Worm (Caenorhabditis elegans): ENCODE data around the gene ubl-1.

ubl-1 gene

DNA sequence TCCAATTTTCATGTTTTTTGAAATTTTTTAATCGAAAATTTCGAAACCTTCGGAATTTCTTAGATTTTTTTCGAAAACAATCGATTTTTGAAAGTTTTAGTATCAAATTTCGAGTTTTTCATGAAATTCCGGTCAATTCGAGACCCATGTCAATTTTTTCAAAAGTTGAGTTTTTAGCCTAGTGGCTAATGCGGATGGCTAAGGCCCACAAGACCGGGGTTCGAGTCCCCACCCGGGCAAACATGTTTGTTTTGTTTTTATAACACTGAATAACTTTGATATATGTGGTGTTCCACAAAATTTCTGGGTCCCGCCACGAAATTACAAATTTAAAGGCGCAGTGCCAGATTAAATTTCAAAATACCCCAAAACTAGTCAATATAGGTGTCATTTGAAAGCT is 31.3 kb downstream of the ubl-1 start:
- no peak for TF ChIP-seq W03F9.2 (tag; optimal IDR thresholded peaks at IDR 0.05)
- no peak for TF ChIP-seq dao-5 (tag; optimal IDR thresholded peaks at IDR 0.05)
- no peak for TF ChIP-seq him-1 (tag; optimal IDR thresholded peaks at IDR 0.05)

- TF ChIP-seq him-1 (tag; optimal IDR thresholded peaks at IDR 0.05): no peak
- no peak for TF ChIP-seq W03F9.2 (tag; optimal IDR thresholded peaks at IDR 0.05)
- TF ChIP-seq dao-5 (tag; optimal IDR thresholded peaks at IDR 0.05): no peak
Measured at ce11 chrIII:3100124-3100523, 32.0 kb downstream of the ubl-1 start.

DNA sequence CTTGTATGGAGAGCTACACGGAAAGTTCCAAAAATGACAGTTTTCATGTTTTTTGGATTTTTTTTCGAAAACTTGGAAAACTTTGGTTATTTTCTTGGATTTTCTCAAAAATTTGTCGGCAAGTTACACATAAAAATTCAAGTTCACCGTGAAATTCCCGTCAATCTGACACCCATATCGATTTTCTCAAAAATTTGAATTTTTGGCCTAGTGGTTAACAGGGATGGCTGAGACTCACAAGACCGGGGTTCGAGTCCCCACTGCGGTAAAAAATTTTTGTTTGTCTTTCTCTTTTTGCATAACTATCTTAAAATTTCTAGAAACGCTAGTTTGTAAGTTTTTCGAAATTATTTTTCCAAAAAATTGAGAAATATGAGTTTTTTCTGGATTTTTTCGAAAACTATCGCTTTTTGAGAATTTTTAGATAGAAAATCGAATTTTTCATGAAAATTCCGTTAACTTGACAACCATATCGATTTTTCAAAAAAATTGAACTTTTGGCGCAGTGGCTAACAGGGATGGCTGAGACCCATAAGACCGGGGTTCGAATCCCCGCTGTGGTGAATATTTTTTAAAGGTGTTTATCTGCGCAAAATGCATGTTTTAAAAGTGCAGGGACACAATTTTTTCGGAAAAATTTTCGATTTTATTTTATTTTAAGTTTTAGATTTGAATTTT is 32.6 kb downstream of the ubl-1 start:
- TF ChIP-seq dao-5 (tag; optimal IDR thresholded peaks at IDR 0.05) (no peak), him-1 (tag; optimal IDR thresholded peaks at IDR 0.05) (no peak), W03F9.2 (tag; optimal IDR thresholded peaks at IDR 0.05) (no peak)

DNA sequence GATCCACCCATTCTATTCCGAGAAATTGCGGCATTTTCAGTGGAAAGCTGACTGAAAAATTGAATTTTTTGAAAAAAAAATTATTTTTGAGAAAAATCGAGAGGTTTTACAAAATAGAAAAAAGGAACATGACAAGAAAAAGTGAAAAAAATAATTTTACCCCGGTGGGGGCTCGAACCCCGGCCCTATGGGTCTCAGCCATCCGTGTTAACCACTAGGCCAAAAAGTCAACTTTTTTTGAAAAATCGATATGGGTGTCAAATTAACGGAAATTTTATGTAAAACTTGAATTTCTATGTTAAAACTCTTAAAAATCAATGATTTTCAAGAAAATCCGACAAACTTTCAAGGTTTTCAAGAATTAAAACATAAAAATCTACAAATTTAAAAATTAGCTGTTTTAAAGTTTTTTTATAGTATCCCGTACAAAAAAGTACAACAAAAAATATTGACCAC is 35.8 kb downstream of the ubl-1 start, which contains the start of gene Y53G8B.2:
Y53G8B.2 (minus strand) TSS at position 51 of the 456 bp plus-strand sequence.
- TF ChIP-seq him-1 (tag; optimal IDR thresholded peaks at IDR 0.05): no peak
- no peak for TF ChIP-seq dao-5 (tag; optimal IDR thresholded peaks at IDR 0.05)
- no peak for TF ChIP-seq W03F9.2 (tag; optimal IDR thresholded peaks at IDR 0.05)

DNA sequence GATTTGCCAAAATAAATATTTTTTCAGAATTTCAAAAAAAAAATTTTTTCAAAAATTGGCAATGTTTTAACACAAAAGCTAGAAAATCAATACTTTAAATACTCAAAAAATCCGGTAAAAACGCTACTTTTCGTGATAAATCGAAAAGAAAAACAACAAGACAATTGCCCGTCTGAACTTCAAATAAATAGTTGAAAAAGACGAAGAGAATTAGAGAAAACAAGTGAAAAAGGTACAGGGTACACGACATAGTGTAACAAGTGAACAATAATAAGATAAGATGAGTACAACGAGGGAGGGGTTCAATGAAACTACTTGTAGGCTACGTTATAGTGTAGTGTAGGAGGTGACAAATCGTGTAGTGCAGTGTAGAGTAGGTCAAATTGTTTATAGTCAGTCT is 36.4 kb downstream of the ubl-1 start:
- TF ChIP-seq dao-5 (tag; optimal IDR thresholded peaks at IDR 0.05) (no peak), him-1 (tag; optimal IDR thresholded peaks at IDR 0.05) (no peak), W03F9.2 (tag; optimal IDR thresholded peaks at IDR 0.05) (no peak)

DNA sequence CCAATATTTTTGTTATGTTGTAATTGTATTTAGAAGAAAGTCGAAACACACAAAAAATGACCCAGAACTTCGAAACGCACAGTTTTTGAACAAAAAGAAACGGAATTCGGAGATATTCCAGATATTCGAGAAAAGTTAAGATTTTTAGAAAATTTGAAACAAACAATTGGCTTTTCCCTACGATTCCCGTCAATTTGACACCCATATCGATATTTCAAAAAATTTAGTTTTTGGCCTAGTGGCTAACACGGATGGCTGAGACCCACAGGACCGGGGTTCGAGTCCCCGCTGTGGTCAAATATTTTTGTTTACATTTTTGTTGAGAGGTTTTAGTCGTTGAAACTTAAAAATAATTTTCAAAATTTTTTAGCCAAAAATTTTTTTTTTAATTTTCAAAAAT is 37.1 kb downstream of the ubl-1 start:
- TF ChIP-seq W03F9.2 (tag; optimal IDR thresholded peaks at IDR 0.05) (no peak), dao-5 (tag; optimal IDR thresholded peaks at IDR 0.05) (no peak), him-1 (tag; optimal IDR thresholded peaks at IDR 0.05) (no peak)

ce11 chrIII:3106301-3106700 is 38.2 kb downstream of the ubl-1 start:
- TF ChIP-seq him-1 (tag; optimal IDR thresholded peaks at IDR 0.05): no peak
- no peak for TF ChIP-seq dao-5 (tag; optimal IDR thresholded peaks at IDR 0.05)

DNA sequence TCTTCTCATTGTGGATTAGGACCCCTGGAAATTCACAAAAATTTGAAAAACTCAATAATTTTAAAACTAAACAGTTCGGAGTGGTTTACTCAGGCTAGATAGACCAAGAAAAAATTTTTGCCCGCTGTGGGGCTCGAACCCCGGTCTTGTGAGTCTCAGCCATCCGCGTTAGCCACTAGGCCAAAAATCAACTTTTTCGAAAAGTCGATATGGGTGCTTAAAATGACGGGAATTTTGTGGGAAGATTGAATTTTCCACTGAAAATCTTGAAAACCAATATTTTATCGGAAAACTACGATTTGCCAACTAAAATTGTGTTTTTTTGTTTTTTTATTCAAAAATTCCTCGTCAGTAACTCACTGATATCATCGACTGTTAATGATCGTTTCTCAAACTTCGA is 39.4 kb downstream of the ubl-1 start:
- TF ChIP-seq him-1 (tag; optimal IDR thresholded peaks at IDR 0.05): no peak
- no peak for TF ChIP-seq dao-5 (tag; optimal IDR thresholded peaks at IDR 0.05)
- no peak for TF ChIP-seq W03F9.2 (tag; optimal IDR thresholded peaks at IDR 0.05)

DNA sequence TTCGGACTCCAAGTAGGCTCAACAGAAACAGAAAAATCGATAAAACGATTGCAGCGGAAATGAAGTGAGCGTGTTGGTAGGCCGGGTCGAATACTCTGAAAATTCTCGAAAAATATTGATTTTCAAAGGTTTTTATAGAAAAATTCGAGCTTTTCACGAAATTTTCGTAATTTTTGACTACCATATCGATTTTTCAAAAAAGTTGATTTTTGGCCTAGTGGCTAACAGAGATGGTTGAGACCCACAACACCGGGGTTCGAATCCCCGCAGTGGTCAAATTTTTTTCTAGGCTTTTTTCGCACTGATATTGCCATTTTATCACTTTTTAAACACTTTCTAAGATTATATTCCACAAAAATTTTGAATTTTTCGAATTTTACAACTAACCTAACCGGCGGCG is 40.7 kb downstream of the ubl-1 start:
- no peak for TF ChIP-seq him-1 (tag; optimal IDR thresholded peaks at IDR 0.05)
- no peak for TF ChIP-seq dao-5 (tag; optimal IDR thresholded peaks at IDR 0.05)
- no peak for TF ChIP-seq W03F9.2 (tag; optimal IDR thresholded peaks at IDR 0.05)

DNA sequence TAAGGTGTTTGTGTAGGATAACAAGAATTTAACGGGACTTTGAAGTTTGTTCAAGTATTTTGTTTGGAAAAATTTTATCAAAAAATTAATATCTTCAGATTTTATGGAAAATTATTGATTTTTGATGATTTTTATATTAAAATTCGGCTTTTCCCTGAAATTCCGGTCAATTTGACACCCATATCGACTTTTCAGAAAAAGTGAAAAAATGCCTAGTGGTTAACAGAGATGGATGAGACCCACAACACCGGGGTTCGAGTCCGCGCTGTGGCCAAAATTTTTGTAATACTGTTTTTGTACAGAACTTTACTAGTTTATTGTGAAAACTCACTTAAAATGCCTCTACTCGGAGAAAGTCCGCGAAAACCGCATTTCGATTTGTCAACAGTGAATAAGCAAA is 41.5 kb downstream of the ubl-1 start:
- TF ChIP-seq W03F9.2 (tag; optimal IDR thresholded peaks at IDR 0.05) (no peak), dao-5 (tag; optimal IDR thresholded peaks at IDR 0.05) (no peak), him-1 (tag; optimal IDR thresholded peaks at IDR 0.05) (no peak)

DNA sequence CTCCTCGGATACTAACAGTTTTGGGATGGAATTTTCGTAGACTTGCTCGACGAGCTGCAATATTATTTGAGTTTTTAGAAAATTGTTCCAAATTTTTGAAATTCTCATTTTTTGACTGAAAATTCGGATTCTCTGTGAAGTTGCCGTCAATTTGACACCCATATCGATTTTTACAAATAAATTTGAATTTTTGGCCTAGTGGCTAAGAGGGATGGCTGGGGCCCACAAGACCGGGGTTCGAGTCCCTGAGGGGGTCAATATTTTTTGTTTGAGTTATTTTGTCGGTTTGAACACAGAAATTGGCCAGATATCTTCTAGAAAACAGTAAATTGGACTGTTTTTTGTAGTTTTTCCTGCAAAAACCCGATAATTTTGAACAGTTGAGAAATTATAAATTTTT is 42.5 kb downstream of the ubl-1 start:
- TF ChIP-seq W03F9.2 (tag; optimal IDR thresholded peaks at IDR 0.05) (no peak), him-1 (tag; optimal IDR thresholded peaks at IDR 0.05) (no peak), dao-5 (tag; optimal IDR thresholded peaks at IDR 0.05) (no peak)

DNA sequence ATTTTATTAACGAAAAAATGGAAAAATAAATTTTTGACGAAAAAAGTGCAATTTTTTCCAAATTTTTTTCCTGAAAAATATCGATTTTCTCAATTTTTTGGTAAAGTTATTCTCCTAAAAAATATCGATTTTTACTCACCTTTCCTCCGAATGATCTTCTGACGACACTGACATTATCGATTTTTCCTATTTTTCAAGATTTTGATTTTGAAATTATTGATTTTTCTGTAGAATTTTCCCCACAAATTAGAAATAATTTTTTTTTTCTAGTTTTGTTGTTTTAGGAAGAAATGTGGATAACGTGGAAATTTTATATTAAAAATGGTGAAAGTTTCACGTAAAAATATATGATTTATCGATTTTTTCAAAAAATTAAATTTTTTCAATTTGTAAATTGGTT is 43.4 kb downstream of the ubl-1 start:
- TF ChIP-seq dao-5 (tag; optimal IDR thresholded peaks at IDR 0.05) (no peak), W03F9.2 (tag; optimal IDR thresholded peaks at IDR 0.05) (no peak), him-1 (tag; optimal IDR thresholded peaks at IDR 0.05) (no peak)

DNA sequence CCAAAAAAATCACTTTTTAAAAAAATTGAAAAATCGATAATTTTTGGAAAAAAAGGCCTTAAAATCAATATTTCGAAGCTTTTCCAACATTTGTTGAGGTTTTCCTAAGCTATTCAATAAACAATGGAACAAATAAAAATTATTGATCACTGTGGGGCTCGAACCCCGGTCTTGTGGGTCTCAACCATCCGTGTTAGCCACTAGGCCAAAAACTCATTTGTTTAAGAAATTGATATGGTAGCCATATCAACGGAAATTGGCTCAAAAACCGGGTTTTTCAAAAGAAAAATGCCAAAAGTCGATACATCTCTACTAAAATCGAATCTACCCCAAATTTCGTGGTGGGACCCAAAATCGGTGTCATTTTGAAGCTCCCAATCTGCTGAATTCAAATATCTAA is 43.9 kb downstream of the ubl-1 start:
- TF ChIP-seq dao-5 (tag; optimal IDR thresholded peaks at IDR 0.05) (no peak), W03F9.2 (tag; optimal IDR thresholded peaks at IDR 0.05) (no peak), him-1 (tag; optimal IDR thresholded peaks at IDR 0.05) (no peak)

ce11 chrIII:3112616-3113015 is 44.5 kb downstream of the ubl-1 start:
- TF ChIP-seq dao-5 (tag; optimal IDR thresholded peaks at IDR 0.05): no peak
- no peak for TF ChIP-seq him-1 (tag; optimal IDR thresholded peaks at IDR 0.05)
- no peak for TF ChIP-seq W03F9.2 (tag; optimal IDR thresholded peaks at IDR 0.05)

- TF ChIP-seq him-1 (tag; optimal IDR thresholded peaks at IDR 0.05): no peak
- TF ChIP-seq dao-5 (tag; optimal IDR thresholded peaks at IDR 0.05): no peak
- no peak for TF ChIP-seq W03F9.2 (tag; optimal IDR thresholded peaks at IDR 0.05)
Measured at ce11 chrIII:3116969-3117368, 48.9 kb downstream of the ubl-1 start.

All from whole organism, L4/young adult.